Worm (Caenorhabditis elegans): Measurements from ENCODE around the gene D2096.10.
"Not testable (repeated sequence)": the region's sequence is repeated elsewhere in the genome, so short reads cannot be mapped to it uniquely, and the experiment has no call there.

D2096.10 gene

DNA sequence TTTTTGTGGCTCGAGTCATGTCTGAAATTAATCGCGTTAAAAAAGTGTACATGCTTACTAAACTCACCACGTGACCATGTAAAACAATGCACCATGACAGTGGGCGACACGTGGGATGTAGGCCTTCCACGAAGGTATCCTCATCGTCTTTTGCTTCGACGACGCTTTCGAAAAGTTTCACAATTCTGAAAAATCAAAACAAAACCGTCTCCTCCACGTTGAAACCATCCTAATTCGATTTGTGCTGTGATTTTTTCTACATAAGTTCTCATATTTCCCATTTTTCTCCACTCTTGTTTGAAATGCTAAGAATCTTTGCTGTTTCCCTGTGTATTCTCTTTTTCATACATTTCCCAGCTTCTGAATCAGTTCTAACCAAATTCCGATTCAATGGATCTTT, 34.5 kb downstream of the D2096.10 start, which contains the start of gene F17E9.3:
TSS of gene F17E9.3 (plus strand) at position 301 of the 400 bp plus-strand sequence.
- TF ChIP-seq F23B12.7 (tag; optimal IDR thresholded peaks at IDR 0.05; ENCODE audit: insufficient read depth) (no peak), cebp-2 (GFP tag; IDR thresholded peaks at IDR 0.05) (no peak), F39B2.1 (GFP tag; IDR thresholded peaks at IDR 0.05) (no peak), F55B11.4 (tag; optimal IDR thresholded peaks at IDR 0.05; ENCODE audit: borderline replicate concordance, insufficient read depth) (no peak)

DNA sequence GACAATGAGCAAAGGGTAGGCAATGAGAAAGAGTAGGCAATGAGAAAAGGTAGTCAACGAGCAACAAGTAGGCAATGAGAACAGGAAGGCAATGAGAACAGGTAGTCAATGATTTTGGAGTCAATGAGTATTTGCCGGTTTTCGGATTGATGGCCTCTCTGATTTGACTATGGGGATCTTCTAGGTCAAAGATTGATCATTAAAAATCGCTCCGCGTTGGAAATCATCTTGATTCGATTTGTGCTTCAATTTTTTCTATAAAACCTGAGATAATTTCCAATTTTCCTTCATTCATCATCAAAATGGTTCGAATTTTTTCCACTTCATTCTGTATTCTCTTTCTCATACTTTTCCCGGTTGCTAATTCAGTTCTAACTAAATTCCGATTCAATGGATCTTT, 37.0 kb downstream of the D2096.10 start, which contains the start of gene F17E9.16:
TSS of gene F17E9.16 (plus strand) at position 301 of the 400 bp plus-strand sequence.
- not testable (repeated sequence) for TF ChIP-seq F37B4.10 (GFP tag; IDR thresholded peaks at IDR 0.05); snpc-3.4 (tag; optimal IDR thresholded peaks at IDR 0.05); Y53F4B.3 (GFP tag; IDR thresholded peaks at IDR 0.05)

DNA sequence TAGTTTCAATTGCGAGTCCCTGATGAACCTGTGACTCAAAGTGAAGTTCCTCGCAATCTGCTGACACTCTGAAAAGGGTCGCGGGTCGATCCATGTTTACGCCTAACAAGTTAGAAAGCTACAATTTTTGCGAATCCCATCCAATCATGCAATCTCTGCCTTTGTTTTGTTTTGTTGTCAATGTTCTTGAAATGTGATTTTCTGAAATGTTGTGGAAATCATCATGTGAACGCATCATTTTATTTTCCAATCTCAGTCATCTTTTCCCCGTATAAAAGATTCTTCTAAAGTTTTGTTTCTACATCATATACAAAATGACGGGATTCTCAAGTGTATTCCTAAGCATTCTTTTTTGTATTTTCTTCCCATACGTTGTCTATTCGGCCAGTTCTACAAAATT, 41.0 kb downstream of the D2096.10 start, which contains the start of gene F17E9.4:
TSS of gene F17E9.4 (plus strand) at position 301 of the 400 bp plus-strand sequence.
- TF ChIP-seq lsl-1 (GFP tag; optimal IDR thresholded peaks at IDR 0.05) (no peak), nhr-90 (tag; optimal IDR thresholded peaks at IDR 0.05) (no peak), nhr-120 (GFP tag; IDR thresholded peaks at IDR 0.05) (no peak), F23B12.7 (tag; optimal IDR thresholded peaks at IDR 0.05; ENCODE audit: insufficient read depth) (no peak)

DNA sequence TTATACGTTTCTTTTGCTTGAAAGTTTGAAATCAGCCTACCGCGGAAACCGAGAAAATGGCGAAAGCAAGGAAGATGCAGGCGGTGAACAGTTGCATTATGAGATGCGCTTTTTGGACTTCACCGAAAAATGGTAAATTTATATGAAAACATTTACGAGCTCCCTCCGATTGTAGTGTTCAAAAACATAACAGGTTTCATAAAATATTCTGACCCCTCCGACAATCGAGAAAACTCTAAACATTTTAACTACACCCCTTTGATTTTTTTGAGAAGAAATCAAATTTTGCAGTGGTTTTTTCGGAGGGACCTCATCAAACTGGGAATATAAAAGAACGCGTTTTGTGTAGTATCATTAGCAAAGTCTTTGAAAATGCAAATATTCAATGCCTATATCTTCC, 42.0 kb downstream of the D2096.10 start, which contains the start of the genes F17E9.18 and F17E9.15:
TSS of gene F17E9.18 (minus strand) at position 101 of the 400 bp plus-strand sequence.
TSS of gene F17E9.15 (plus strand) at position 368 of the 400 bp plus-strand sequence.
- TF ChIP-seq ceh-79 (tag; optimal IDR thresholded peaks at IDR 0.05) (no peak), sea-2 (GFP tag; IDR thresholded peaks at IDR 0.05) (no peak), F22D6.2 (tag; optimal IDR thresholded peaks at IDR 0.05) (no peak), rec-8 (tag; optimal IDR thresholded peaks at IDR 0.05) (no peak), lsy-27 (tag; optimal IDR thresholded peaks at IDR 0.05; ENCODE audit: borderline replicate concordance, insufficient read depth) (no peak), ztf-25 (GFP tag; IDR thresholded peaks at IDR 0.05) (no peak), C17E4.6 (GFP tag; IDR thresholded peaks at IDR 0.05) (no peak), hsf-1 (GFP tag; IDR thresholded peaks at IDR 0.05) (no peak), rpc-1 (optimal IDR thresholded peaks at IDR 0.05) (no peak), rpc-1 (tag; optimal IDR thresholded peaks at IDR 0.05) (no peak), egrh-3 (GFP tag; IDR thresholded peaks at IDR 0.05) (no peak), B0019.2 (GFP tag; conservative IDR thresholded peaks at IDR 0.05) (no peak), F55B11.4 (tag; optimal IDR thresholded peaks at IDR 0.05; ENCODE audit: borderline replicate concordance, insufficient read depth) (no peak), chd-7 (tag; optimal IDR thresholded peaks at IDR 0.05) (no peak), hlh-26 (GFP tag; conservative IDR thresholded peaks at IDR 0.05) (no peak), unc-62 (GFP tag; optimal IDR thresholded peaks at IDR 0.05) (no peak)

DNA sequence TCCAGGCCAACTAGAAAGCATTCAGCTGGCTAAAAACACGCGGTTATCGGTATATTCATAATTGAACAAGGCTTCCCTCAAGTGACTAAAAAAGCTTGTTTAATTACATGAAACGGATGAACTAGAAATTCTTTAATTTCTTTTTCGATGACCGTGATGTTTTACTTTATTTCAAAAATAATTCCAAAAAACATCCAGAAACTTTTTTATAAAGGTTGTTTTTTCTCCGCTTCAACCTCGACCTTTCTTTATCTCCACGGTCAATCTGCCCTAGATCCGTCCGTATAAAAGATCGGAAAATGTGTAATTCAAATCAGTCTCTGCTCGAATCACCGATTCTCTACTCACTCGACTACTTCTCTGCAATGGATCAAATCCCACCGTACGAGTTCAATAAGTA, 43.5 kb downstream of the D2096.10 start, which contains the start of gene F17E9.5:
TSS of gene F17E9.5 (plus strand) at position 301 of the 400 bp plus-strand sequence.
- TF ChIP-seq hmg-20 (GFP tag; IDR thresholded peaks at IDR 0.05) = no peak
- no peak for TF ChIP-seq tbx-9 (tag; optimal IDR thresholded peaks at IDR 0.05; ENCODE audit: borderline replicate concordance)
- TF ChIP-seq ceh-58 (GFP tag; IDR thresholded peaks at IDR 0.05) = no peak
- no peak for TF ChIP-seq dpl-1 (GFP tag; optimal IDR thresholded peaks at IDR 0.05)
- TF ChIP-seq ceh-100 (GFP tag; IDR thresholded peaks at IDR 0.05) = no peak
- no peak for TF ChIP-seq lag-1 (GFP tag; IDR thresholded peaks at IDR 0.05)
- no peak for TF ChIP-seq lir-1 (GFP tag; conservative IDR thresholded peaks at IDR 0.05)
- TF ChIP-seq ccch-3 (GFP tag; optimal IDR thresholded peaks at IDR 0.05) = no peak
- no peak for TF ChIP-seq pha-4 (tag; optimal IDR thresholded peaks at IDR 0.05)
- no peak for TF ChIP-seq ztf-18 (tag; optimal IDR thresholded peaks at IDR 0.05)
- no peak for TF ChIP-seq lin-40 (tag; optimal IDR thresholded peaks at IDR 0.05)
- no peak for TF ChIP-seq B0261.1 (tag; optimal IDR thresholded peaks at IDR 0.05)
- no peak for TF ChIP-seq Y56A3A.18 (GFP tag; IDR thresholded peaks at IDR 0.05)
- no peak for TF ChIP-seq C17E4.6 (GFP tag; IDR thresholded peaks at IDR 0.05)

All from whole organism, young adult.